Fruit fly (Drosophila melanogaster): ENCODE measurements around the gene mdy.
A peak's percentile ranks its signal among the peaks of the same experiment; 100 is the strongest.

mdy gene

dm6 chr2L:16815989-16816749 is at the start of gene mdy (continued):
- TF ChIP-seq slou (GFP tag; optimal IDR thresholded peaks at IDR 0.05) (peak; percentile 29), tna (GFP tag; IDR thresholded peaks at IDR 0.05; ENCODE audit: partially characterized antibody) (no peak), NFAT (GFP tag; IDR thresholded peaks at IDR 0.05) (peak; percentile 86), CG11247 (GFP tag; IDR thresholded peaks at IDR 0.05) (peak; percentile 64), CG32772 (GFP tag; IDR thresholded peaks at IDR 0.05) (peak; percentile 45; the same call in 1 of the 2 replicates), CG6175 (GFP tag; IDR thresholded peaks at IDR 0.05) (peak; percentile 46; the same call in 1 of the 3 replicates), en (GFP tag; optimal IDR thresholded peaks at IDR 0.05) (no peak), seq (GFP tag; IDR thresholded peaks at IDR 0.05) (peak; percentile 44; the same call in 1 of the 2 replicates), ham (GFP tag; IDR thresholded peaks at IDR 0.05) (no peak), B-H2 (GFP tag; optimal IDR thresholded peaks at IDR 0.05) (peak; percentile 24), CG7271 (tag; optimal IDR thresholded peaks at IDR 0.05) (no peak), CG2116 (GFP tag; optimal IDR thresholded peaks at IDR 0.05) (peak; percentile 74), CG4707 (GFP tag; optimal IDR thresholded peaks at IDR 0.05) (no peak), Ptx1 (GFP tag; IDR thresholded peaks at IDR 0.05) (peak; percentile 46), chif (GFP tag; optimal IDR thresholded peaks at IDR 0.05) (peak; percentile 4 to 65), Bdp1 (GFP tag; optimal IDR thresholded peaks at IDR 0.05) (peak; percentile 37), CHES-1-like (GFP tag; optimal IDR thresholded peaks at IDR 0.05) (peak; percentile 68), Gsc (GFP tag; IDR thresholded peaks at IDR 0.05) (no peak), CG14050 (GFP tag; IDR thresholded peaks at IDR 0.05) (peak; percentile 26; the same call in 1 of the 3 replicates), onecut (GFP tag; IDR thresholded peaks at IDR 0.05) (peak; percentile 52), Adf1 (GFP tag; IDR thresholded peaks at IDR 0.05) (no peak; the same call in 1 of the 2 replicates), dm (GFP tag; optimal IDR thresholded peaks at IDR 0.05) (no peak), CG12104 (GFP tag; optimal IDR thresholded peaks at IDR 0.05) (peak; percentile 56), E2f2 (GFP tag; IDR thresholded peaks at IDR 0.05) (peak; percentile 92), Dfd (GFP tag; optimal IDR thresholded peaks at IDR 0.05) (no peak), bcd (GFP tag; optimal IDR thresholded peaks at IDR 0.05) (peak; percentile 28), Drgx (GFP tag; IDR thresholded peaks at IDR 0.05) (peak; percentile 57; the same call in 1 of the 2 replicates), CoRest (tag; optimal IDR thresholded peaks at IDR 0.05) (peak; percentile 75), CG4820 (GFP tag; optimal IDR thresholded peaks at IDR 0.05) (peak; percentile 43), ind (GFP tag; optimal IDR thresholded peaks at IDR 0.05) (peak; percentile 12), zf30C (GFP tag; optimal IDR thresholded peaks at IDR 0.05) (peak; percentile 47), nerfin-1 (tag; optimal IDR thresholded peaks at IDR 0.05) (no peak), CG2875 (GFP tag; optimal IDR thresholded peaks at IDR 0.05) (no peak), Hsf (GFP tag; optimal IDR thresholded peaks at IDR 0.05) (peak; percentile 69), CG3847 (GFP tag; IDR thresholded peaks at IDR 0.05) (peak; percentile 50; the same call in 1 of the 2 replicates), Camta (GFP tag; optimal IDR thresholded peaks at IDR 0.05) (peak; percentile 4), CG1832 (GFP tag; optimal IDR thresholded peaks at IDR 0.05) (no peak), lilli (GFP tag; optimal IDR thresholded peaks at IDR 0.05) (peak; percentile 80), CG11085 (GFP tag; IDR thresholded peaks at IDR 0.05) (no peak; the same call in 1 of the 2 replicates), vvl (GFP tag; IDR thresholded peaks at IDR 0.05) (peak; percentile 75), CG5180 (GFP tag; optimal IDR thresholded peaks at IDR 0.05) (peak; percentile 5), Taf1 (GFP tag; IDR thresholded peaks at IDR 0.05) (no peak), fd3F (GFP tag; optimal IDR thresholded peaks at IDR 0.05) (peak; percentile 3), ftz-f1 (GFP tag; optimal IDR thresholded peaks at IDR 0.05) (no peak), CG7372 (GFP tag; IDR thresholded peaks at IDR 0.05) (0 out of 2 replicates have a peak, but pooled peaks have one; percentile 14), slp2 (GFP tag; optimal IDR thresholded peaks at IDR 0.05) (peak; percentile 30), Lhr (GFP tag; optimal IDR thresholded peaks at IDR 0.05) (peak; percentile 79), Rx (GFP tag; IDR thresholded peaks at IDR 0.05) (0 out of 2 replicates have a peak, but pooled peaks have one; percentile 9), Opbp (GFP tag; IDR thresholded peaks at IDR 0.05; ENCODE audit: partially characterized antibody) (no peak; the same call in 2 of the 3 replicates)
